Worm (Caenorhabditis elegans): Measurements from ENCODE around the gene C36A4.10.
"Not testable (repeated sequence)": the region's sequence is repeated elsewhere in the genome, so short reads cannot be mapped to it uniquely, and the experiment has no call there.

C36A4.10 gene

ce11 chrIII:3845708-3846107, 14.4 kb upstream of the C36A4.10 start:
- peak; percentile 15; the same call in 1 of the 2 replicates for TF ChIP-seq pha-4 (GFP tag; IDR thresholded peaks at IDR 0.05)
- TF ChIP-seq pha-4 (tag; optimal IDR thresholded peaks at IDR 0.05), result not testable (repeated sequence)
- TF ChIP-seq set-16 (GFP tag; IDR thresholded peaks at IDR 0.05), result peak; percentile 92
- peak; percentile 32; the same call in 1 of the 2 replicates for TF ChIP-seq egl-43 (GFP tag; IDR thresholded peaks at IDR 0.05)

- TF ChIP-seq pha-4 (GFP tag; IDR thresholded peaks at IDR 0.05), result 0 out of 2 replicates have a peak, but pooled peaks have one; percentile 23
- TF ChIP-seq pha-4 (tag; optimal IDR thresholded peaks at IDR 0.05), result not testable (repeated sequence)
- TF ChIP-seq ctbp-1 (GFP tag; IDR thresholded peaks at IDR 0.05), result 0 out of 2 replicates have a peak, but pooled peaks have one; percentile 20
- TF ChIP-seq F26F4.8 (GFP tag; conservative IDR thresholded peaks at IDR 0.05), result 0 out of 2 replicates have a peak, but pooled peaks have one; percentile 26
- TF ChIP-seq arid-1 (GFP tag; conservative IDR thresholded peaks at IDR 0.05), result peak; percentile 29; the same call in 1 of the 2 replicates
- TF ChIP-seq lim-7 (GFP tag; IDR thresholded peaks at IDR 0.05), result peak; percentile 54
- peak; percentile 57; the same call in 1 of the 2 replicates for TF ChIP-seq dmd-8 (GFP tag; IDR thresholded peaks at IDR 0.05)
- 0 out of 2 replicates have a peak, but pooled peaks have one; percentile 56 for TF ChIP-seq D1046.2 (GFP tag; IDR thresholded peaks at IDR 0.05)
These were observed 13.5 kb upstream of the C36A4.10 start, which contains the start of gene maph-1.3 for ce11 chrIII:3844746-3845145. Gene maph-1.3 (plus strand): TSS chrIII:3844893.

- TF ChIP-seq dve-1 (tag; optimal IDR thresholded peaks at IDR 0.05; ENCODE audit: insufficient read depth); F44E2.7 (GFP tag; IDR thresholded peaks at IDR 0.05); R02D3.7 (tag; optimal IDR thresholded peaks at IDR 0.05): not testable (repeated sequence)
These were observed 12.2 kb upstream of the C36A4.10 start, which contains the start of gene C36A4.4 for ce11 chrIII:3843514-3843913. Gene C36A4.4 (minus strand): TSS chrIII:3843614.

ce11 chrIII:3840279-3840678, 9.0 kb upstream of the C36A4.10 start, which contains the start of gene C36A4.11:
Gene C36A4.11 (plus strand): TSS chrIII:3840579.
- not testable (repeated sequence) for TF ChIP-seq zip-2 (tag; optimal IDR thresholded peaks at IDR 0.05); snpc-4 (tag; optimal IDR thresholded peaks at IDR 0.05); nhr-111 (GFP tag; optimal IDR thresholded peaks at IDR 0.05)

- TF ChIP-seq nhr-28 (tag; optimal IDR thresholded peaks at IDR 0.05) (peak; percentile 79), nhr-42 (GFP tag; IDR thresholded peaks at IDR 0.05) (no peak)
These were observed 8.4 kb upstream of the C36A4.10 start, which contains the start of gene cyp-25A3 for ce11 chrIII:3839635-3840034. Gene cyp-25A3 (minus strand): TSS chrIII:3839735.

ce11 chrIII:3834800-3835271, 3.6 kb upstream of the C36A4.10 start, which contains the start of gene cyp-25A2:
Gene cyp-25A2 (plus strand): TSS chrIII:3835221.
- no peak for TF ChIP-seq aly-2 (tag; optimal IDR thresholded peaks at IDR 0.05)
- no peak for TF ChIP-seq lim-7 (GFP tag; IDR thresholded peaks at IDR 0.05)
- no peak for TF ChIP-seq mep-1 (tag; optimal IDR thresholded peaks at IDR 0.05)
- TF ChIP-seq F37D6.2 (tag; optimal IDR thresholded peaks at IDR 0.05), result no peak
- TF ChIP-seq madf-5 (GFP tag; IDR thresholded peaks at IDR 0.05), result no peak
- TF ChIP-seq vab-7 (GFP tag; IDR thresholded peaks at IDR 0.05), result no peak
- TF ChIP-seq madf-9 (GFP tag; conservative IDR thresholded peaks at IDR 0.05), result no peak
- TF ChIP-seq dpl-1 (GFP tag; optimal IDR thresholded peaks at IDR 0.05), result no peak
- TF ChIP-seq ces-1 (GFP tag; optimal IDR thresholded peaks at IDR 0.05), result no peak
- no peak for TF ChIP-seq zip-11 (GFP tag; IDR thresholded peaks at IDR 0.05)
- TF ChIP-seq nhr-10 (tag; optimal IDR thresholded peaks at IDR 0.05), result no peak
- no peak for TF ChIP-seq unc-130 (GFP tag; optimal IDR thresholded peaks at IDR 0.05)
- no peak for TF ChIP-seq duxl-1 (tag; optimal IDR thresholded peaks at IDR 0.05; ENCODE audit: poor library complexity)
- peak; percentile 73 for TF ChIP-seq dmd-6 (GFP tag; IDR thresholded peaks at IDR 0.05)
- TF ChIP-seq F26F4.8 (GFP tag; conservative IDR thresholded peaks at IDR 0.05), result no peak
- TF ChIP-seq T20F7.1 (GFP tag; optimal IDR thresholded peaks at IDR 0.05), result no peak
- no peak for TF ChIP-seq R02D3.7 (tag; optimal IDR thresholded peaks at IDR 0.05)
- TF ChIP-seq D1046.2 (GFP tag; IDR thresholded peaks at IDR 0.05), result no peak
- no peak for TF ChIP-seq zfp-3 (GFP tag; conservative IDR thresholded peaks at IDR 0.05)
- no peak for TF ChIP-seq gei-8 (GFP tag; optimal IDR thresholded peaks at IDR 0.05)
- TF ChIP-seq hmg-1.1 (GFP tag; IDR thresholded peaks at IDR 0.05), result no peak
- TF ChIP-seq nhr-28 (tag; optimal IDR thresholded peaks at IDR 0.05), result peak; percentile 74
- TF ChIP-seq snpc-4 (tag; optimal IDR thresholded peaks at IDR 0.05), result no peak
- TF ChIP-seq daf-16 (GFP tag; optimal IDR thresholded peaks at IDR 0.05), result no peak
- peak; percentile 91 for TF ChIP-seq daf-16 (tag; optimal IDR thresholded peaks at IDR 0.05)
- TF ChIP-seq mdt-29 (GFP tag; IDR thresholded peaks at IDR 0.05), result no peak
- no peak for TF ChIP-seq ceh-82 (tag; optimal IDR thresholded peaks at IDR 0.05)
- no peak for TF ChIP-seq sdz-12 (GFP tag; optimal IDR thresholded peaks at IDR 0.05)
